Worm (Caenorhabditis elegans): Measurements from ENCODE around the gene vps-39.
A peak's percentile ranks its signal among the peaks of the same experiment; 100 is the strongest.

The vps-39 gene

DNA sequence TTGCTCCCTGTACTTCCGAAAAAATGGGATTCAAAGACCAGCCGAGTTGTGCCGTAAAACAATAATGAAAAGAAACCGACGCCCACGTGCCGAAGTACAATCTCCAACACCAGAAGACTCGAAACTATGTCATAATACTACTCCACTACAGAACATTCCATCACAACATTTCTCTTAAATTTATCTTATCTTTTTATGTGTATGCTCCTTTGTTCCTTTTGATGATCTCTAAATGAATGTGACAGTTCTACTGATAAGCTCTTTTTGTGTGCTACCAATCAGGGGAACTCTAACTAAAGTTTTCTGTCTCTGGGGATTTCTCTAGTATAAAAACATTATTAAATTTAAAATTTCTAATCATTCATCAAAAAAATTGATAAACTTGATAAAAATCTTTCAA, 51.4 kb downstream of the vps-39 start:
- TF ChIP-seq mml-1 (tag; optimal IDR thresholded peaks at IDR 0.05) (no peak), pha-4 (tag; optimal IDR thresholded peaks at IDR 0.05) (peak; percentile 41), hmg-11 (tag; optimal IDR thresholded peaks at IDR 0.05) (no peak), elt-2 (tag; optimal IDR thresholded peaks at IDR 0.05) (peak; percentile 96), pqm-1 (tag; optimal IDR thresholded peaks at IDR 0.05) (peak; percentile 47), nfya-1 (tag; optimal IDR thresholded peaks at IDR 0.05; ENCODE audit: insufficient read depth) (peak; percentile 37), lsy-12 (tag; optimal IDR thresholded peaks at IDR 0.05) (peak; percentile 45), ceh-9 (tag; optimal IDR thresholded peaks at IDR 0.05) (no peak), jun-1 (tag; optimal IDR thresholded peaks at IDR 0.05) (peak; percentile 30)

DNA sequence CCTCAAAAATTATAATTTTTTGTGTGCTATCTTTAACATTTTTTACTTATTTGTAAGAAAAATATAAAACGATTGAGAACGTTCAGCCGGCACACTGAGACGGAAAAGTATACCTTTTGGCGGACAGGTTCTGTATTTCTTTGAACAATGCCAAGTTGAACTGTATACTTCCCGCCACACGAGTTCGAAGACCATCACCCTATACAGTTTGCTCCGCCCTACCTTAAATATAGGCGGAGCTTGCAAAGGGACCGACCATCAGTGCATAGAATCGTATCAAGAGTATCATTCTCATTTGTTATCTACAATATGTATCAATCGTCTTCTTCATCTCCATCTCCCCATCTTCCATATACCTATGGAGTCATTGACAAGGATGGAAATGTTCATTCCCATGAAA, 53.4 kb downstream of the vps-39 start, which contains the start of gene end-1:
end-1 (plus strand) TSS at position 301 of the 400 bp plus-strand sequence.
- TF ChIP-seq fos-1 (tag; optimal IDR thresholded peaks at IDR 0.05) (no peak), nhr-11 (tag; optimal IDR thresholded peaks at IDR 0.05) (no peak), ceh-9 (tag; optimal IDR thresholded peaks at IDR 0.05) (no peak), lin-39 (tag; optimal IDR thresholded peaks at IDR 0.05) (no peak)
